Fruit fly (Drosophila melanogaster): ENCODE data around the gene Pfdn1.

DNA sequence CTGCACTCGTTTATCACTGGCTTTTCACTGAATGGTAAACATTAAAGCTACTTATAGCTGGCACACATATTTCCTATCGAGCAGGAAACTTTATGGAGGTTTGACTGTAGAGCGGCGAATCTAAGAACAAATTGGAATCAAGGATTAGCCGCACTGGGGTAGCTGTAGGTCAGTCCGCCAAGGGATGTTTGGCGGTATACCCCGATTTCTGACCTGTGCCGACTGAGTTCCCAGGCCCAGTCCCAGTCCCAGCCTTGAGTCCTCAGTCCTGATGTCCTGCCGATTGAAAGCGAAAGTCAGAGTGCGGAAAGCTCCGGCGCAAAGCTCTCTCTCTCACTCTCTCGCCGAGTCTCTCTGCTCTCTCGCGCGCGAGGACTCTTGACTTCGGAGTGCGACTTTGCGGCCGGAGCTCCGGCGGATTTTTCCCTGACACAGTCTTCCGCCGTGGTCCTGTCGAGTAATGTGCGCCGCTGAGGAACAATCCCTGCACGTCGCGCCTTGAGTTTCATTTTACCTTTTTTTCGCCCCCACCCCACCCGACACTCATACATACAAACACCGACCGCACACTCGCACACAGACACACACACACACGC lies 14.9 kb upstream of the Pfdn1 start, which contains the start of gene CG13995:
- no peak for TF ChIP-seq CG17806 (tag; optimal IDR thresholded peaks at IDR 0.05)
- TF ChIP-seq CG9948 (tag; optimal IDR thresholded peaks at IDR 0.05) = no peak
- no peak for TF ChIP-seq EcR (GFP tag; optimal IDR thresholded peaks at IDR 0.05)

All from whole organism, pupa.